Worm (Caenorhabditis elegans): ENCODE data around the gene B0238.15.

DNA sequence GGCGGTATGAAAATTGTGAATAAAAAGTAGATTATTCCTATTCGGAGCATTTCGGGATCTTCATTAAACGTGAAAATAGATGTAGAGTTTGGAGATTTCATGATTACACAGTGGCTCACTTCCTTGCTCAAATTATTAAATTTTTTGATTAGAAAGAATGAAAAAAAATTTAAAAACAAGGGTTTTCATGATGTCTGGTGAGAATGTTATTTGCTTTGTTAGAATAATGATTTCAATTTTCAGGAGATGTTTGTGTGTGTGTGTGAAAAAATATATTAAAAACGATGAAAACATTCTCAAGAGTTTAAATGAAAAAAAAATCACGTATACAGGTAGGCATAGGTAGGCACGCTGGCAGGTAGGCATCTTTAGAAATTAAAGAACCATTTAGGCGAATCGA lies 12.0 kb downstream of the B0238.15 start, which contains the start of gene srt-68:
- no peak for TF ChIP-seq nhr-11 (tag; optimal IDR thresholded peaks at IDR 0.05)
- TF ChIP-seq ceh-24 (tag; optimal IDR thresholded peaks at IDR 0.05) = no peak
- no peak for TF ChIP-seq ama-1 (optimal IDR thresholded peaks at IDR 0.05)
